Fruit fly (Drosophila melanogaster) ovary, adult (tissue): ENCODE results near the gene CG2865.

Experiments used
- CG17801 ChIP-seq: fragments of 200-800 bp; optimal IDR thresholded peaks from 2 replicates; lab custom pipeline; 2019; ENCODE audit warnings: missing biosample characterization, mild to moderate bottlenecking, missing genetic modification characterization, moderate library complexity; ENCODE audit not compliant: partially characterized antibody

Gene CG2865

DNA sequence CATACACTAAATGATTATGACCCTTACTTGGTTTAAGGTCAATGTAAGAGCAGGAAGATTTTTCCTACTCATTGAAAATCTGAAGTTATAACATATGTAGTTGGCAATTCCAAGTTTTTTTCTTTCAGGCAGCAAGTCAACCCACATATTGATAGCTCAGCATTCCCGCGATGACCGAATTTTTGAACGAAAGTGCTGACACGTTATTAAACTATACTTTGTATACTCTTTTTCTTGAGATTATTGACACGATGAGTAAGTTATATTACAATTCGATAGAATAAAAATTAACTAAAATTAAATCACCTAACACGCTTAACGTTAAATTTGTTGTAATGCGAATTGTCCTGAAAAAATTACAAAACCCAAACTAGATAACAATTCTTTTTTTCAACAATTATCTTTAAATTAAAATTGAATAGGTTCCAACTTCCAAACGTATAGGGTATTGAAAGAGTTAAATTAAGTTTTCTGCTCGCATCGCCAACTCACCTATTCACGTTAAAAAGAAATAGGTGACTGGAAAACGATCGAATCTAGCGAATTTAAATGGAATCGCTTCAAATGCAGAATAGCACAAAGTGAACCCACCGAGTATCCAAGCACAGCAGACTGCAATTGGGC is 17.9 kb downstream of the CG2865 start, which contains the start of gene Vml:
TSS of gene Vml (plus strand) at position 574 of the 624 bp plus-strand sequence.
- TF ChIP-seq CG17801 (GFP tag; lab: Kevin White, UChicago) = peak; percentile 32

DNA sequence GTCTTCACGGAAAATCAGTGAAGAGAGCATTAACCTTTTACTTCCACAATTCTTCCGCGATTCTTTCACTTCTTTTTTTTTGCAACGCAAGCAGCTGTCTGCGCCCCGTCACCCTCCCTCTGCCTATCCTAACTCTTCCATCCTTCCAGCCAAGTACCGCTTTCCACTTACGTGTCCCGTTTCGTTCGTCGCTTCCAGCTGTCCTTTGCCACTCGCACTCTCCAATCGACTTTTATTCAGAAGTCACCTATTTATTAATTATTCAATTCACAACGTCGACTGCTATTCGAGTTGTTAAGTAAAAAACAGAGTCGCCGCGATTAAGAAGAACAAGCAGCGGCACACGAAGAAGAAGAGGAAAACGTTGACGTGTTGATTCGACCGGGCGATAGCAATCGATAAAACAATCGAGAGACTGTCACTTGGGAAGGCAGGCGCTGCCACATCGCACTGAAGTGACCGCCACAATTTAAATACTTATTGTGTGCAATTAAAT is 18.5 kb downstream of the CG2865 start, which contains the start of gene Grp170:
TSS of gene Grp170 (minus strand) at position 365 of the 496 bp plus-strand sequence.
- peak; percentile 54 for TF ChIP-seq CG17801 (GFP tag; lab: Kevin White, UChicago)

- peak; percentile 63 for TF ChIP-seq CG17801 (GFP tag; lab: Kevin White, UChicago)
Measured at dm6 chrX:2270557-2270930, 22.7 kb downstream of the CG2865 start, which contains the start of gene CG2924. CG2924 (minus strand) TSS chrX:2270761.

DNA sequence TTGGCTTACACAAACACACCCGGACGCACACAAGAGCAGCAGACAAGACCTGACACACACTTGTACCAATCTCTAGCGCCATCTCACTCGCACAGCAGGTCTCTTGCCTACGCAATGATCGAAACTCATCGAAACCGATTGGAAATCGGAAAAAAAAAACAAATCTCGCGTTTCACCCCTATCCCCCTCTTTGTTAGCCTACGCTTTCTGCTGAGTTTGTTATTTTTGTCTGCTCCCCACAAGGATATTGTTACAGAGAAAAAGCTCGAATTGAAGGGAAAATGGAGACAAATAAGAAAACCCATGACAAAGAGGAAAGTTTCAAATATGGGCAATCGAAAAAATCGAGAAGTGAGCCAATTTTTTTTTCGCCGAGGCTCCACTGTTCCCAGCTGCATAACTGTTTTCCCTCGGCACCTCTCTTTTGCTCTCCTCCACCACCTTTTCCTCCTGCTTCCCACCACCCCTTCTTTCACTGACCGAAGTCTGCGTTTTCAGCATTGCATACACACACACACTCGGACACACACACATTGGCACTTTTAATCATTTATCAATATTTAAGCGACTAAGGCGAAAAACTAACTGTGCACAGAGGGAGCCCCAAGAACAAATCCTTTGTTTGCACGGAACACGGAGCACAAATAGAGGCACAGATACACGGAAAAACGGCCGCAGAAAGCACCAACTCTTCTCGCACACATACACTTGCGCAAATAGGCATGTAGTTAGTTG is 23.2 kb downstream of the CG2865 start:
- no peak for TF ChIP-seq CG17801 (GFP tag; lab: Kevin White, UChicago)

- peak; percentile 16 for TF ChIP-seq CG17801 (GFP tag; lab: Kevin White, UChicago)
Measured at dm6 chrX:2262511-2262910, 30.7 kb downstream of the CG2865 start, which contains the start of the genes temp and CG3071. temp (minus strand) TSS chrX:2262515. CG3071 (plus strand) TSS chrX:2262837.

dm6 chrX:2259763-2260162 is 33.4 kb downstream of the CG2865 start, which contains the start of gene CG3078:
CG3078 (minus strand) TSS chrX:2259863.
- TF ChIP-seq CG17801 (GFP tag; lab: Kevin White, UChicago) = no peak

DNA sequence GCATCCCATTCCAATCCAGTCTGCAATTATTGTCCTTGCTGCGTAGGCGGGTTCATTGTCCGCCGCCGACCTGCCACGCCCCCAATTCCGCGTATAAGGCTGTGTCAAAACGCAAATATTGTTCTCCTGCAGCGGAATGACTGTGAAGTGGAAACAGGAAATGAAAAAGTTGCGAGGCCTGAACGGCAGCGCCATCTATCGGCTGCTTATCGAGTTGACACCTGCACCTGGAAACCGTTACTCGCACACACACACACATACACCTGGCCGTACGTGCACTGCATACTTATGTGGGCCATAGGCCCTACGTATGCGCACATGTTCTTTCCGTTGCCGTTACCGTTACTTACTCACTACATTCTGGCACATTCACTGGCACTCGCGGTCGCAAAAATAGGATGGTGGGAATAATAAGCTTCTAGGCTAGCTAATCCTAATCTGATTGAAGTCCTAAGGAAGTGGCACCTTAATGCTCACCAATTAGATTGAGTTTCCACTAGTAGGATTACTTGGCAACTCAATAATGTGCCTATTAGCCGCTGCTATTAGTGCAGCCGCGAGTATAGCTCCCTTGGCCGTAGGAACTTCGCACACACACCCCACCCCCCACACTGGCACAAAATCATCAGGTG is 34.5 kb downstream of the CG2865 start:
- TF ChIP-seq CG17801 (GFP tag; lab: Kevin White, UChicago) = no peak

dm6 chrX:2255035-2255434 is 38.2 kb downstream of the CG2865 start:
- no peak for TF ChIP-seq CG17801 (GFP tag; lab: Kevin White, UChicago)

DNA sequence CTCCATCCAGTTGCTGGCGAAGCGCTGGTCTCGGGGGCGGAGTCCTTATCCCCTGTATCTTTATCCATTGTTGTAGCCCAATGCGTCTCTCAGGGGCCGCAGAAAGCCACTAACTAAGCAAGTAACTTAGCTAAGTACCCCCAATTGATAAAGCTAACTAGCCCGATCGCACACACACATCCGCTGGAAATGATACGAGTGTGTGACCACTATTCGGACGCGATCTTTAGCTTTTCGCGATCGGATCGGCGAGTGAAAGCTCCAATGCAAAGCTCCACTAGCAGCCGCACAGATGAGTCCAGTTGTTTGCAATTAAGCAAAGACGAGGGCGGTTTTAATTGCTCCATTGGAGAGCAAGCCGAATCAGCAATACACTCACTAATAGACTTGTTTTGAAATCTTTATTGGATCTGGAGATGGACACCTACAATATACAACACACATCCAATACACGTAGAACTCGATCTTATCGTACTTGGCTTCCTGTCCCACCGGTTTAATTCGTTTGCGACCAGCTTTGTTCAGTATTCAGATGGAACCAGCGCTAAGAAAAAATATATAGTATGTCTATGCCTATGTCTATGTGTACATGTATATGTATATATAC is 39.1 kb downstream of the CG2865 start, which contains the start of gene CG3091:
TSS of gene CG3091 (minus strand) at position 178 of the 607 bp plus-strand sequence.
- peak; percentile 18 for TF ChIP-seq CG17801 (GFP tag; lab: Kevin White, UChicago)

DNA sequence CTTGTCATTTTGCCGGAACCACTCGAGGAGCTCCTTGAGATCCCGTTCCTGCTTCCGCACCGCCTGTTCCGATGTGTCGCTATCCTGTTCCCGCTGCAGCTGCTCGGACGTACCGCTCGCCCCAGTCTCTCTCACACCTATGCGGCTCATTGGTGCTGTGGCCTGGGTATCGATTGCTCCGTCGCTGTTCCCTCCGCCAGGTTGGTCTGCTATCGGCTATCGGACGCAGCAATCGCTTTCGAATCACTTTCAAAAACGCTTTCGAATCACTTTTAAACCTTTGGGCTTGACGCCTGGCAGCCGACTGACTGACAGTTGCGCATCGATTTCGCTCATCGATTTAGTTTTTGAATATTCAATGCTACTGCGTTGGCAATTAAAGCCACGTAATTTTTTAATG is 41.5 kb downstream of the CG2865 start, which contains the start of gene CG3191:
TSS of gene CG3191 (minus strand) at position 306 of the 400 bp plus-strand sequence.
- no peak for TF ChIP-seq CG17801 (GFP tag; lab: Kevin White, UChicago)

- TF ChIP-seq CG17801 (GFP tag; lab: Kevin White, UChicago) = no peak
Measured at dm6 chrX:2249763-2250162, 43.4 kb downstream of the CG2865 start, which contains the start of gene crn. crn (minus strand) TSS chrX:2249983.

- TF ChIP-seq CG17801 (GFP tag; lab: Kevin White, UChicago) = no peak
Measured at dm6 chrX:2245931-2246330, 47.3 kb downstream of the CG2865 start, which contains the start of gene Or2a. Or2a (plus strand) TSS chrX:2246231.

- no peak for TF ChIP-seq CG17801 (GFP tag; lab: Kevin White, UChicago)
Measured at dm6 chrX:2244753-2245152, 48.5 kb downstream of the CG2865 start.

dm6 chrX:2242897-2243296 is 50.3 kb downstream of the CG2865 start:
- no peak for TF ChIP-seq CG17801 (GFP tag; lab: Kevin White, UChicago)
